Fruit fly (Drosophila melanogaster): ENCODE measurements around the gene chm.

Gene chm

dm6 chr2L:7423333-7423895 is 11.2 kb downstream of the chm start (continued):
- TF ChIP-seq zfh2 (GFP tag; optimal IDR thresholded peaks at IDR 0.05) (peak; percentile 67), CG1602 (GFP tag; optimal IDR thresholded peaks at IDR 0.05) (no peak), gce (GFP tag; IDR thresholded peaks at IDR 0.05) (no peak), HLHmδ (GFP tag; optimal IDR thresholded peaks at IDR 0.05) (peak; percentile 55), Fer1 (GFP tag; optimal IDR thresholded peaks at IDR 0.05) (peak; percentile 33), CG32767 (GFP tag; IDR thresholded peaks at IDR 0.05) (peak; percentile 45; the same call in 1 of the 2 replicates), lmd (GFP tag; IDR thresholded peaks at IDR 0.05) (peak; percentile 38; the same call in 1 of the 2 replicates), chinmo (GFP tag; IDR thresholded peaks at IDR 0.05; ENCODE audit: partially characterized antibody) (no peak), CG18619 (GFP tag; optimal IDR thresholded peaks at IDR 0.05) (peak; percentile 9), Hmr (GFP tag; optimal IDR thresholded peaks at IDR 0.05) (peak; percentile 63), lab (GFP tag; optimal IDR thresholded peaks at IDR 0.05) (peak; percentile 64), lbe (GFP tag; optimal IDR thresholded peaks at IDR 0.05) (peak; percentile 71), unpg (GFP tag; optimal IDR thresholded peaks at IDR 0.05) (peak; percentile 10), CG5953 (GFP tag; IDR thresholded peaks at IDR 0.05) (0 out of 2 replicates have a peak, but pooled peaks have one; percentile 17), otp (GFP tag; IDR thresholded peaks at IDR 0.05) (no peak; the same call in 2 of the 3 replicates), cg (GFP tag; optimal IDR thresholded peaks at IDR 0.05) (no peak), GATAe (GFP tag; conservative IDR thresholded peaks at IDR 0.05) (no peak), Gug (GFP tag; IDR thresholded peaks at IDR 0.05) (peak; percentile 55; the same call in 1 of the 4 replicates), Antp (GFP tag; optimal IDR thresholded peaks at IDR 0.05) (peak; percentile 57), Chrac-16 (GFP tag; optimal IDR thresholded peaks at IDR 0.05) (peak; percentile 54), CG2712 (tag; optimal IDR thresholded peaks at IDR 0.05) (peak; percentile 33), E2f1 (GFP tag; IDR thresholded peaks at IDR 0.05) (0 out of 2 replicates have a peak, but pooled peaks have one; percentile 30), CG15011 (GFP tag; optimal IDR thresholded peaks at IDR 0.05) (no peak), ewg (GFP tag; optimal IDR thresholded peaks at IDR 0.05) (no peak), CG2889 (GFP tag; IDR thresholded peaks at IDR 0.05) (peak; percentile 31; the same call in 1 of the 3 replicates), ase (GFP tag; IDR thresholded peaks at IDR 0.05) (0 out of 3 replicates have a peak, but pooled peaks have one; percentile 37), Gsc (GFP tag; IDR thresholded peaks at IDR 0.05) (no peak), CHES-1-like (GFP tag; optimal IDR thresholded peaks at IDR 0.05) (peak; percentile 8), CG12391 (tag; optimal IDR thresholded peaks at IDR 0.05) (peak; percentile 5), z (GFP tag; IDR thresholded peaks at IDR 0.05) (no peak), Meics (GFP tag; optimal IDR thresholded peaks at IDR 0.05) (peak; percentile 39), exex (tag; optimal IDR thresholded peaks at IDR 0.05) (peak; percentile 5), CG11695 (GFP tag; IDR thresholded peaks at IDR 0.05) (0 out of 3 replicates have a peak, but pooled peaks have one; percentile 14), CG11456 (GFP tag; IDR thresholded peaks at IDR 0.05) (peak; percentile 77; the same call in 2 of the 3 replicates), phol (tag; optimal IDR thresholded peaks at IDR 0.05) (no peak), Optix (GFP tag; IDR thresholded peaks at IDR 0.05) (0 out of 3 replicates have a peak, but pooled peaks have one; percentile 42), Neu2 (GFP tag; optimal IDR thresholded peaks at IDR 0.05; ENCODE audit: borderline replicate concordance) (no peak), CG12155 (GFP tag; optimal IDR thresholded peaks at IDR 0.05) (peak; percentile 45), CG1832 (GFP tag; optimal IDR thresholded peaks at IDR 0.05) (peak; percentile 49), PHDP (tag; optimal IDR thresholded peaks at IDR 0.05) (peak; percentile 29), CG10462 (GFP tag; optimal IDR thresholded peaks at IDR 0.05) (no peak), Bteb2 (GFP tag; optimal IDR thresholded peaks at IDR 0.05) (no peak), dm (GFP tag; optimal IDR thresholded peaks at IDR 0.05) (peak; percentile 38), vfl (GFP tag; optimal IDR thresholded peaks at IDR 0.05) (peak; percentile 25), row (GFP tag; IDR thresholded peaks at IDR 0.05) (peak; percentile 67), Atf-2 (GFP tag; optimal IDR thresholded peaks at IDR 0.05) (no peak), pros (GFP tag; optimal IDR thresholded peaks at IDR 0.05) (no peak), al (GFP tag; IDR thresholded peaks at IDR 0.05) (peak; percentile 54; the same call in 1 of the 2 replicates), rib (GFP tag; IDR thresholded peaks at IDR 0.05) (peak; percentile 94), Awh (GFP tag; IDR thresholded peaks at IDR 0.05) (0 out of 2 replicates have a peak, but pooled peaks have one; percentile 39)

Measured in whole organism, embryonic.